Worm (Caenorhabditis elegans) whole organism, mixed stage, embryonic: ENCODE results near the gene col-131.
A peak's percentile ranks its signal among the peaks of the same experiment; 100 is the strongest.

Source experiments
- M03D4.4 ChIP-seq: sonication (generic microtip); optimal IDR thresholded peaks from 2 replicates; lab custom pipeline; 2017; ENCODE audit warnings: mild to moderate bottlenecking, missing genetic modification characterization, missing compliant biosample characterization
- blmp-1 ChIP-seq: fragments of 150-350 bp; optimal IDR thresholded peaks from 2 replicates; lab custom pipeline; 2014; ENCODE audit warnings: missing biosample characterization, missing genetic modification characterization
- ceh-39 ChIP-seq: fragments of 150-350 bp; optimal IDR thresholded peaks from 2 replicates; lab custom pipeline; 2014; ENCODE audit warnings: missing biosample characterization, missing genetic modification characterization
- ceh-43 ChIP-seq: fragments of 200-800 bp; sonication (Bioruptor generic); optimal IDR thresholded peaks from 2 replicates; lab custom pipeline; 2018; ENCODE audit warnings: mild to moderate bottlenecking, missing genetic modification characterization, moderate library complexity, missing compliant biosample characterization
- ces-1 ChIP-seq: fragments of 150-350 bp; optimal IDR thresholded peaks from 2 replicates; lab custom pipeline; 2014; ENCODE audit warnings: missing biosample characterization, missing genetic modification reagents, missing genetic modification characterization
- cnd-1 ChIP-seq: fragments of 200-800 bp; sonication (Bioruptor generic); optimal IDR thresholded peaks from 2 replicates; lab custom pipeline; 2018; ENCODE audit warnings: mild to moderate bottlenecking, missing genetic modification characterization, missing compliant biosample characterization
- drap-1 ChIP-seq: fragments of 200-800 bp; sonication (Bioruptor generic); optimal IDR thresholded peaks from 3 replicates; lab custom pipeline; 2018; ENCODE audit warnings: mild to moderate bottlenecking, missing genetic modification characterization, missing compliant biosample characterization
- elt-1 ChIP-seq: sonication (generic microtip); optimal IDR thresholded peaks from 2 replicates; lab custom pipeline; 2017; ENCODE audit warnings: missing genetic modification characterization, mild to moderate bottlenecking, missing compliant biosample characterization, antibody characterized with exemption, moderate library complexity, borderline replicate concordance; ENCODE audit not compliant: insufficient read depth
- elt-3 ChIP-seq: fragments of 150-350 bp; optimal IDR thresholded peaks from 2 replicates; lab custom pipeline; 2014; ENCODE audit warnings: missing biosample characterization, missing genetic modification characterization
- flh-1 ChIP-seq: fragments of 200-800 bp; sonication (Bioruptor generic); optimal IDR thresholded peaks from 2 replicates; lab custom pipeline; 2018; ENCODE audit warnings: mild to moderate bottlenecking, missing genetic modification characterization, moderate library complexity, missing compliant biosample characterization
- ham-2 ChIP-seq: fragments of 200-800 bp; sonication (Bioruptor generic); optimal IDR thresholded peaks from 2 replicates; lab custom pipeline; 2018; ENCODE audit warnings: mild to moderate bottlenecking, missing genetic modification characterization, missing compliant biosample characterization
- hlh-1 ChIP-seq: fragments of 150-350 bp; optimal IDR thresholded peaks from 2 replicates; lab custom pipeline; 2014; ENCODE audit warnings: missing biosample characterization, missing genetic modification reagents, missing genetic modification characterization
- lin-13 ChIP-seq: fragments of 150-350 bp; optimal IDR thresholded peaks from 2 replicates; lab custom pipeline; 2014; ENCODE audit warnings: missing biosample characterization, missing genetic modification characterization
- lsy-2 ChIP-seq: fragments of 150-350 bp; optimal IDR thresholded peaks from 2 replicates; lab custom pipeline; 2014; ENCODE audit warnings: missing biosample characterization, missing genetic modification characterization
- mab-5 ChIP-seq: fragments of 150-350 bp; optimal IDR thresholded peaks from 2 replicates; lab custom pipeline; 2014; ENCODE audit warnings: missing biosample characterization, missing genetic modification characterization
- mep-1 ChIP-seq: fragments of 150-350 bp; optimal IDR thresholded peaks from 2 replicates; lab custom pipeline; 2017; ENCODE audit warnings: missing biosample characterization, missing genetic modification reagents, missing genetic modification characterization, inconsistent platforms
- mls-2 ChIP-seq: sonication (generic microtip); optimal IDR thresholded peaks from 2 replicates; lab custom pipeline; 2016; ENCODE audit warnings: mild to moderate bottlenecking, missing genetic modification characterization, moderate library complexity, missing compliant biosample characterization
- nhr-12 ChIP-seq: fragments of 150-350 bp; optimal IDR thresholded peaks from 2 replicates; lab custom pipeline; 2014; ENCODE audit warnings: missing biosample characterization, missing genetic modification characterization
- nhr-2 ChIP-seq: fragments of 150-350 bp; optimal IDR thresholded peaks from 2 replicates; lab custom pipeline; 2014; ENCODE audit warnings: missing biosample characterization, missing genetic modification characterization
- nhr-237 ChIP-seq: fragments of 150-350 bp; optimal IDR thresholded peaks from 2 replicates; lab custom pipeline; 2014; ENCODE audit warnings: missing biosample characterization, missing genetic modification characterization
- nhr-76 ChIP-seq: sonication (generic microtip); optimal IDR thresholded peaks from 2 replicates; lab custom pipeline; 2017; ENCODE audit warnings: missing biosample characterization, missing genetic modification characterization
- pha-4 ChIP-seq: fragments of 150-350 bp; optimal IDR thresholded peaks from 2 replicates; lab custom pipeline; 2018; ENCODE audit warnings: missing biosample characterization, missing genetic modification reagents, missing genetic modification characterization
- sem-2 ChIP-seq: fragments of 200-800 bp; sonication (Bioruptor generic); optimal IDR thresholded peaks from 2 replicates; lab custom pipeline; 2018; ENCODE audit warnings: mild to moderate bottlenecking, missing genetic modification characterization, missing compliant biosample characterization
- snpc-4 ChIP-seq: fragments of 150-350 bp; optimal IDR thresholded peaks from 2 replicates; lab custom pipeline; 2014; ENCODE audit warnings: missing biosample characterization, missing genetic modification characterization
- sptf-1 ChIP-seq: sonication (generic microtip); optimal IDR thresholded peaks from 2 replicates; lab custom pipeline; 2017; ENCODE audit warnings: mild to moderate bottlenecking, missing genetic modification characterization, moderate library complexity, missing compliant biosample characterization
- unc-120 ChIP-seq: sonication (generic microtip); optimal IDR thresholded peaks from 2 replicates; lab custom pipeline; 2017; ENCODE audit warnings: missing genetic modification characterization, missing compliant biosample characterization; ENCODE audit not compliant: poor library complexity, severe bottlenecking
- unc-39 ChIP-seq: fragments of 150-350 bp; optimal IDR thresholded peaks from 2 replicates; lab custom pipeline; 2014; ENCODE audit warnings: missing biosample characterization, missing genetic modification characterization
- zip-8 ChIP-seq: fragments of 150-350 bp; optimal IDR thresholded peaks from 2 replicates; lab custom pipeline; 2014; ENCODE audit warnings: missing biosample characterization, missing genetic modification characterization
- ztf-11 ChIP-seq: fragments of 150-350 bp; optimal IDR thresholded peaks from 2 replicates; lab custom pipeline; 2014; ENCODE audit warnings: missing biosample characterization, missing genetic modification characterization

Gene col-131

ce11 chrIV:13108430-13108829, 41.3 kb upstream of the col-131 start:
- TF ChIP-seq ceh-43 (GFP tag; lab: Kevin White, UChicago) (no peak), blmp-1 (tag; lab: Kevin White, UChicago) (no peak)

ce11 chrIV:13107359-13107758, 40.3 kb upstream of the col-131 start, which contains the start of gene B0564.2:
Gene B0564.2, plus strand, starts transcription at chrIV:13107659.
- TF ChIP-seq ztf-11 (tag; lab: Kevin White, UChicago), result no peak
- no peak for TF ChIP-seq sem-2 (GFP tag; lab: Kevin White, UChicago)
- no peak for TF ChIP-seq blmp-1 (tag; lab: Kevin White, UChicago)
- TF ChIP-seq nhr-12 (tag; lab: Kevin White, UChicago), result no peak
- no peak for TF ChIP-seq elt-1 (tag; lab: Kevin White, UChicago)
- TF ChIP-seq unc-120, result no peak
- no peak for TF ChIP-seq lsy-2 (tag; lab: Kevin White, UChicago)
- no peak for TF ChIP-seq M03D4.4 (tag; lab: Kevin White, UChicago)
- no peak for TF ChIP-seq nhr-237 (tag; lab: Kevin White, UChicago)
- TF ChIP-seq lin-13, result no peak

ce11 chrIV:13104900-13105299, 37.8 kb upstream of the col-131 start, which contains the start of gene rde-11:
Gene rde-11, plus strand, starts transcription at chrIV:13105200.
- TF ChIP-seq mab-5 (no peak), drap-1 (GFP tag; lab: Kevin White, UChicago) (no peak), blmp-1 (tag; lab: Kevin White, UChicago) (no peak), lin-13 (no peak), elt-1 (tag; lab: Kevin White, UChicago) (no peak), mls-2 (tag; lab: Kevin White, UChicago) (no peak), nhr-76 (no peak), cnd-1 (tag; lab: Kevin White, UChicago) (no peak), ham-2 (GFP tag; lab: Kevin White, UChicago) (no peak), elt-3 (tag; lab: Kevin White, UChicago) (no peak), unc-120 (no peak), nhr-12 (tag; lab: Kevin White, UChicago) (no peak), ces-1 (no peak), lsy-2 (tag; lab: Kevin White, UChicago) (no peak), zip-8 (tag; lab: Kevin White, UChicago) (no peak), nhr-2 (tag; lab: Kevin White, UChicago) (no peak), snpc-4 (no peak), flh-1 (no peak), mep-1 (tag; lab: Kevin White, UChicago) (no peak)

ce11 chrIV:13100415-13100814, 33.3 kb upstream of the col-131 start, which contains the start of gene fask-1:
Gene fask-1, plus strand, starts transcription at chrIV:13100715.
- no peak for TF ChIP-seq sptf-1 (tag; lab: Kevin White, UChicago)
- TF ChIP-seq nhr-12 (tag; lab: Kevin White, UChicago), result no peak
- no peak for TF ChIP-seq unc-39 (tag; lab: Kevin White, UChicago)
- no peak for TF ChIP-seq ces-1
- TF ChIP-seq snpc-4, result no peak
- TF ChIP-seq nhr-237 (tag; lab: Kevin White, UChicago), result no peak
- TF ChIP-seq M03D4.4 (tag; lab: Kevin White, UChicago), result no peak
- no peak for TF ChIP-seq zip-8 (tag; lab: Kevin White, UChicago)

- TF ChIP-seq ces-1, result peak; percentile 99
- peak; percentile 76 for TF ChIP-seq mep-1 (tag; lab: Kevin White, UChicago)
- peak; percentile 34 for TF ChIP-seq lin-13
- peak; percentile 22 for TF ChIP-seq nhr-237 (tag; lab: Kevin White, UChicago)
- peak; percentile 19 for TF ChIP-seq hlh-1 (tag; lab: Kevin White, UChicago)
- TF ChIP-seq ham-2 (GFP tag; lab: Kevin White, UChicago), result peak; percentile 46
- no peak for TF ChIP-seq nhr-76
- TF ChIP-seq lsy-2 (tag; lab: Kevin White, UChicago), result peak; percentile 63
- TF ChIP-seq ztf-11 (tag; lab: Kevin White, UChicago), result no peak
- no peak for TF ChIP-seq elt-3 (tag; lab: Kevin White, UChicago)
- TF ChIP-seq pha-4 (tag; lab: Kevin White, UChicago), result peak; percentile 23
Measured at ce11 chrIV:13098652-13099051, 31.6 kb upstream of the col-131 start, which contains the start of the genes dli-1, tin-9.2 and exos-4.1. Gene dli-1, minus strand, starts transcription at chrIV:13098792. Gene tin-9.2, plus strand, starts transcription at chrIV:13098995. Gene exos-4.1, plus strand, starts transcription at chrIV:13098999.

- no peak for TF ChIP-seq mls-2 (tag; lab: Kevin White, UChicago)
- TF ChIP-seq drap-1 (GFP tag; lab: Kevin White, UChicago), result no peak
- TF ChIP-seq snpc-4, result no peak
- TF ChIP-seq cnd-1 (tag; lab: Kevin White, UChicago), result no peak
- no peak for TF ChIP-seq ceh-39 (tag; lab: Kevin White, UChicago)
- TF ChIP-seq zip-8 (tag; lab: Kevin White, UChicago), result no peak
- no peak for TF ChIP-seq unc-39 (tag; lab: Kevin White, UChicago)
- no peak for TF ChIP-seq blmp-1 (tag; lab: Kevin White, UChicago)
- no peak for TF ChIP-seq sptf-1 (tag; lab: Kevin White, UChicago)
- TF ChIP-seq flh-1, result no peak
Measured at ce11 chrIV:13096778-13097177, 29.7 kb upstream of the col-131 start.
